Worm (Caenorhabditis elegans): ENCODE results near the gene pqbp-1.1.

- peak; percentile 20 for TF ChIP-seq ama-1 (optimal IDR thresholded peaks at IDR 0.05)
- no peak for TF ChIP-seq tra-4 (tag; optimal IDR thresholded peaks at IDR 0.05)
Measured at ce11 chrIV:237350-237749, 24.1 kb downstream of the pqbp-1.1 start, which contains the start of gene ints-13.

Data from whole organism, early embryonic.